Worm (Caenorhabditis elegans): ENCODE measurements around the gene Y43F8B.7.

Gene Y43F8B.7

DNA sequence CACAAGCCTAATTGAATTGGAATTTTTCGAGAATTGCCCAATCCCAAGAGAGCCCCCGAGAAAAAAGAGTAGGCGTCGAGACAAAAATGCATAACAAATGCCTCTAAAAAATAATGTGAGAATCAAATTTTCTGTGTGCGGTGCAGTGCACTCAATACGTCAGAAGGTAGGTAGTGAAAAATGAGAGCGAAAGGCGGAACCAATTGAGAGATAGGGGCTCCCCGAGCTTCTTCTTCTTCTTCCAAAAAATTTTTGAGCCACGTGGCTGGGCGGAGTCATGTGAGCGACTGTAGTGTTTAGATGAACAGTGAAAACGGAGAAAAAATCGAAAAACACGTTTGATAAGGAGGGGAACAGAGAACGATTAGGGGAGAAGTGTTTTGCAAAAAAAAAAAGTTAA, 34.0 kb downstream of the Y43F8B.7 start:
- TF ChIP-seq mep-1 (tag; optimal IDR thresholded peaks at IDR 0.05) (no peak), ceh-39 (tag; optimal IDR thresholded peaks at IDR 0.05) (no peak), unc-39 (tag; optimal IDR thresholded peaks at IDR 0.05) (no peak), unc-120 (tag; optimal IDR thresholded peaks at IDR 0.05; ENCODE audit: poor library complexity, severe bottlenecking) (no peak), ceh-43 (GFP tag; optimal IDR thresholded peaks at IDR 0.05) (no peak), ces-1 (GFP tag; optimal IDR thresholded peaks at IDR 0.05) (peak; percentile 17), hlh-1 (tag; optimal IDR thresholded peaks at IDR 0.05) (no peak), M03D4.4 (tag; optimal IDR thresholded peaks at IDR 0.05) (no peak)

DNA sequence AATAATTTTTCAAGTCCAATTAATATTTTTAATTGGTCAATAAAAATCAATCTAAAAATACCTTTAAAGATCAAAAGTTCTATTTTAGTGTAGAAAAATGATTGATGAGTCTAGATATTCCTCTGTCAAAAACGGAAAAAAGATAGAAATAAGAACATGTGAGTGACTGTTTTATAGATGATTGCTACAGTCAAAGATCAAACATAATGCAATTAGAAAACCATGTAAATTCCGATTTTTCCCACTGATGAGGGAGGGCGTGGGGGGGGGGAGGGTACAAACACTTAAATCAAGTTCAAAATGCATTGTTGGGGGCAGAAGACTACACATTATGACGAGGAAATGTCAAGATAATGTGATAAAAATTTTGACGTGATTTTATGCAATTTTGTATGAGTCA, 35.6 kb downstream of the Y43F8B.7 start:
- TF ChIP-seq nhr-28 (tag; optimal IDR thresholded peaks at IDR 0.05), result no peak
- TF ChIP-seq nhr-237 (tag; optimal IDR thresholded peaks at IDR 0.05), result no peak
- TF ChIP-seq zip-8 (tag; optimal IDR thresholded peaks at IDR 0.05), result no peak
- no peak for TF ChIP-seq hlh-1 (tag; optimal IDR thresholded peaks at IDR 0.05)
- no peak for TF ChIP-seq unc-62 (GFP tag; optimal IDR thresholded peaks at IDR 0.05)
- TF ChIP-seq ces-1 (GFP tag; optimal IDR thresholded peaks at IDR 0.05), result no peak
- no peak for TF ChIP-seq elt-3 (tag; optimal IDR thresholded peaks at IDR 0.05)
- TF ChIP-seq M03D4.4 (tag; optimal IDR thresholded peaks at IDR 0.05), result no peak

DNA sequence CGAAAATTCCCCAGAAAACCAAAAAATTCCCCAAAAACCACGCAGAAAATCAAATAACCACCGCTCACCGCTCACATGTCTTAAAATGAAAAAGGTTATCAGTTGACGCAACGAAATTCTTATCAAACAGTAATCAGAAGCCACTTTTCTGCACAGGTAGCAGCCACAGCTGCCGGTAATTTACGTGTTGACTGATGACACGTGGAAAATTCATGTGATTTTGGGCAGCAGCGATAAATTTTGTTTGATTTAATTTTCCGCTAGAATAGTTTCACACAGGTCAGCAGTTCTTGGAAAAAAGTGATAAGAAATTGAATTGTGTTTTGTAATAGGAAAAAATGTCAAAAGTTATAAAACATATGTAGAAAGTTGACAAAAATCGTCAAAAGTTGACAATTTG, 37.0 kb downstream of the Y43F8B.7 start:
- no peak for TF ChIP-seq drap-1 (GFP tag; optimal IDR thresholded peaks at IDR 0.05)
- no peak for TF ChIP-seq ces-1 (GFP tag; optimal IDR thresholded peaks at IDR 0.05)
- TF ChIP-seq mab-5 (tag; optimal IDR thresholded peaks at IDR 0.05), result no peak
- no peak for TF ChIP-seq ztf-11 (tag; optimal IDR thresholded peaks at IDR 0.05)
- TF ChIP-seq pha-4 (tag; optimal IDR thresholded peaks at IDR 0.05), result no peak
- TF ChIP-seq unc-39 (tag; optimal IDR thresholded peaks at IDR 0.05), result no peak
- no peak for TF ChIP-seq tbx-8 (GFP tag; optimal IDR thresholded peaks at IDR 0.05)

DNA sequence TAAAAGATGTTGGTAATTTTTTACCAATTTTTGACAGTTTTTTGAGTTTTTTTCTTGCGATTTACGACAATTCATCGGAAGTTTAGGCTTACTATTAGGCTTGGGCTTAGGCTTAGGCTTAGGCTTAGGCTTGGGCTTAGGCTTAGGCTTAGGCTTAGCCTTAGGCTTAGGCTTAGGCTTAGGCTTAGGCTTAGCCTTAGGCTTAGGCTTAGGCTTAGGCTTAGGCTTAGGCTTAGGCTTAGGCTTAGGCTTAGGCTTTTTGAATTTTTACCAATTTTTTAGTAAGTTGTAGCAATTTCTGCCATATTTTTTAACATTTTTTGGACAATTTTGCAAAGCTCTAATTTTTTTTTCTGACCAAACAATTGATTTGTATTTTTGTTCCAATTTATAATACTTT, 38.0 kb downstream of the Y43F8B.7 start:
- TF ChIP-seq ham-2 (GFP tag; optimal IDR thresholded peaks at IDR 0.05), result peak; percentile 17

DNA sequence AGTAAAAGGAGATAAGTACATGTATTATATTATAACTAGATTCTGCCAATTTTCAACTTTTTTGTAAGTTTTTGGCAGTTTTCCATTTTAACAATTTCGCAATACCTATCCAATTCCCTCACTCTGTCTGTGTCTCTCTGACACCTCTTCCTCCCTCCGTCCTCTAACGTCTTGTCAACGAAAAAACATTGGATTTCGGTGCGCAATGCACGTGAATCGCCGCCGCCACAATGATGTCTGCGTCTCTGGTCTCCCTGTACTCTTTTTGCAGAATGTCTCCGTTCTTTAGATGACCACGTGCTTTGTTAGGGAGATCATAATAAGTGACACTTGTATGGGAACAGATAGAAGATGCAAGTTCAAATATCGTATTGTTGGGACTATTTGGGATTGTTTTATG, 38.6 kb downstream of the Y43F8B.7 start:
- TF ChIP-seq drap-1 (GFP tag; optimal IDR thresholded peaks at IDR 0.05), result peak; percentile 29
- TF ChIP-seq ceh-39 (tag; optimal IDR thresholded peaks at IDR 0.05), result peak; percentile 77
- TF ChIP-seq pha-4 (tag; optimal IDR thresholded peaks at IDR 0.05), result peak; percentile 21
- TF ChIP-seq tbx-8 (GFP tag; optimal IDR thresholded peaks at IDR 0.05), result peak; percentile 33
- peak; percentile 98 for TF ChIP-seq unc-62 (GFP tag; optimal IDR thresholded peaks at IDR 0.05)
- TF ChIP-seq unc-39 (tag; optimal IDR thresholded peaks at IDR 0.05), result peak; percentile 99
- peak; percentile 56 for TF ChIP-seq lsy-2 (tag; optimal IDR thresholded peaks at IDR 0.05)
- TF ChIP-seq nhr-76 (tag; optimal IDR thresholded peaks at IDR 0.05), result no peak
- TF ChIP-seq mls-2 (tag; optimal IDR thresholded peaks at IDR 0.05), result peak; percentile 61
- peak; percentile 27 for TF ChIP-seq nhr-12 (tag; optimal IDR thresholded peaks at IDR 0.05)
- no peak for TF ChIP-seq unc-120 (tag; optimal IDR thresholded peaks at IDR 0.05; ENCODE audit: poor library complexity, severe bottlenecking)
- peak; percentile 87 for TF ChIP-seq elt-3 (tag; optimal IDR thresholded peaks at IDR 0.05)
- peak; percentile 35 for TF ChIP-seq mep-1 (tag; optimal IDR thresholded peaks at IDR 0.05)
- TF ChIP-seq ces-1 (GFP tag; optimal IDR thresholded peaks at IDR 0.05), result peak; percentile 58
- no peak for TF ChIP-seq sem-2 (GFP tag; optimal IDR thresholded peaks at IDR 0.05)
- TF ChIP-seq nhr-2 (tag; optimal IDR thresholded peaks at IDR 0.05), result peak; percentile 85
- peak; percentile 80 for TF ChIP-seq nhr-237 (tag; optimal IDR thresholded peaks at IDR 0.05)
- no peak for TF ChIP-seq lin-13 (tag; optimal IDR thresholded peaks at IDR 0.05)

DNA sequence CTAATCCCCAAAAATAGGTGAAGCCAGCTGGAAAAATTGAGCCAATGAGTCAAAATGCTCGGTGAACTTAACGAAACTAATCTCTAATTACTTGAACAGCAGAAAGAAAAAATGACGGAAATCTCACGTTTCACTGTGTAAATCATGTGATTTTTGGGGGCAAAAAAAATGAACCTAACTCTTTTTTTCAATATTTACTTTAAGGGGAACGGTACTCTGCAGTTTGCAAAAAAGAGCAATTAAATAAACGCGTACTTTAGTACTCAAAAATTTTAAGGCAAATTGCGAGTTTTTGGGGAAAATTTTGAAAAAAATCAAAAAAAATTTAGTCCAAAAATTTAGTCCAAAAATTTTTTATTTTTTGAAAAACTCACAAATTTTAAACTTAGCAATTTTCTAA, 40.5 kb downstream of the Y43F8B.7 start:
- TF ChIP-seq lin-32 (GFP tag; optimal IDR thresholded peaks at IDR 0.05), result no peak
- no peak for TF ChIP-seq drap-1 (GFP tag; optimal IDR thresholded peaks at IDR 0.05)
- TF ChIP-seq unc-39 (tag; optimal IDR thresholded peaks at IDR 0.05), result no peak
- no peak for TF ChIP-seq ham-2 (GFP tag; optimal IDR thresholded peaks at IDR 0.05)
- TF ChIP-seq ceh-39 (tag; optimal IDR thresholded peaks at IDR 0.05), result no peak
- TF ChIP-seq blmp-1 (tag; optimal IDR thresholded peaks at IDR 0.05), result no peak
- TF ChIP-seq ceh-83 (GFP tag; optimal IDR thresholded peaks at IDR 0.05), result no peak
- no peak for TF ChIP-seq ceh-43 (GFP tag; optimal IDR thresholded peaks at IDR 0.05)
- TF ChIP-seq cnd-1 (tag; optimal IDR thresholded peaks at IDR 0.05), result no peak
- TF ChIP-seq zip-8 (tag; optimal IDR thresholded peaks at IDR 0.05), result no peak
- no peak for TF ChIP-seq sptf-1 (tag; optimal IDR thresholded peaks at IDR 0.05)
- no peak for TF ChIP-seq lin-13 (tag; optimal IDR thresholded peaks at IDR 0.05)
- no peak for TF ChIP-seq mls-2 (tag; optimal IDR thresholded peaks at IDR 0.05)
- TF ChIP-seq nhr-28 (tag; optimal IDR thresholded peaks at IDR 0.05), result no peak
- TF ChIP-seq hlh-1 (tag; optimal IDR thresholded peaks at IDR 0.05), result no peak

Measured in whole organism, mixed stage, embryonic.